Fruit fly (Drosophila melanogaster): ENCODE measurements around the gene CG31051.

- TF ChIP-seq Snoo (tag; optimal IDR thresholded peaks at IDR 0.05) (no peak), Pif1B (GFP tag; optimal IDR thresholded peaks at IDR 0.05) (no peak), CG14655 (GFP tag; optimal IDR thresholded peaks at IDR 0.05) (no peak), CG15710 (tag; optimal IDR thresholded peaks at IDR 0.05) (no peak), CG32121 (GFP tag; IDR thresholded peaks at IDR 0.05) (no peak), CG9948 (tag; optimal IDR thresholded peaks at IDR 0.05) (no peak)
Observed at dm6 chr3R:28520401-28520800, at the start of gene CG31051.

All from whole organism, pupa.